Worm (Caenorhabditis elegans): ENCODE data around the gene T25B6.3.

- TF ChIP-seq nhr-77 (tag; optimal IDR thresholded peaks at IDR 0.05) (no peak), snu-23 (GFP tag; optimal IDR thresholded peaks at IDR 0.05) (no peak)
Observed at ce11 chrX:9022779-9023178, 4.6 kb upstream of the T25B6.3 start, which contains the start of gene T25B6.6.
